Worm (Caenorhabditis elegans): ENCODE data around the gene ZK688.12.

DNA sequence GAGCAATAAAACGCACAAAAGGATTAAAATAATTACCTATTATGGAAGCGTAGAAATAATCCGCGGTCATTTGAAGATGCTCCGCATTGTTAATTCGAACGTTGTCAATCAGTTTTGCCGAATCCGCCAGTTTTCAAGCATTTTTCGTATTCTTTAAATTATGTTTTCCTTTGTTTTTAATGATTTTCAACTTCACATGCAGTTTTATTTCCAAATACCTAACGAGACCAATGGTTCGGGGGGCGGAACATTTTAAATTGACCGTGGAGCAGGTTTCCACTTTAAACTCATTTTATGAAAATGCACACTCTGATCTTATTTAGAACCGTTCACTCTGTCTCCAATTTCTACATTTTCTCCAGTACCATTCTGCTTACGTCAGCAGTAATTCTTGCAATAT, 18.7 kb downstream of the ZK688.12 start, which contains the start of gene ZK688.4:
- TF ChIP-seq klf-2 (GFP tag; conservative IDR thresholded peaks at IDR 0.05) (no peak), ztf-23 (GFP tag; IDR thresholded peaks at IDR 0.05) (no peak), flt-1 (GFP tag; IDR thresholded peaks at IDR 0.05) (no peak), cog-1 (tag; optimal IDR thresholded peaks at IDR 0.05) (no peak), ref-1 (GFP tag; conservative IDR thresholded peaks at IDR 0.05) (no peak)

All from whole organism, midembryonic.